Worm (Caenorhabditis elegans) whole organism, midembryonic: ENCODE data around the gene R07G3.8.

Source experiments
- T22C8.4 ChIP-seq: fragments of 200-800 bp; sonication (Bioruptor generic); IDR thresholded peaks from 2 replicates; pipeline ENCODE4 v1.3.6; 2022; ENCODE audit warnings: missing genetic modification characterization, missing compliant biosample characterization
- cog-1 ChIP-seq: sonication (generic microtip); optimal IDR thresholded peaks from 2 replicates; lab custom pipeline; 2016; ENCODE audit warnings: missing genetic modification characterization, missing compliant biosample characterization
- flt-1 ChIP-seq: fragments of 200-800 bp; sonication (Bioruptor generic); IDR thresholded peaks from 2 replicates; pipeline ENCODE4 v1.3.6; 2022; ENCODE audit warnings: missing genetic modification characterization, missing compliant biosample characterization
- klf-2 ChIP-seq: fragments of 200-800 bp; sonication (Bioruptor generic); conservative IDR thresholded peaks from 2 replicates; pipeline ENCODE4 v1.3.6; 2022; ENCODE audit warnings: missing genetic modification reagents, missing genetic modification characterization, missing compliant biosample characterization
- med-1 ChIP-seq: sonication (generic microtip); optimal IDR thresholded peaks from 2 replicates; lab custom pipeline; 2017; ENCODE audit warnings: missing genetic modification characterization, mild to moderate bottlenecking, missing compliant biosample characterization, antibody characterized with exemption, missing genetic modification reagents; ENCODE audit not compliant: insufficient read depth
- ref-1 ChIP-seq: fragments of 200-800 bp; sonication (Bioruptor generic); conservative IDR thresholded peaks from 2 replicates; pipeline ENCODE4 v1.3.6; 2022; ENCODE audit warnings: missing genetic modification reagents, missing genetic modification characterization, missing compliant biosample characterization
- tab-1 ChIP-seq: fragments of 200-800 bp; sonication (Bioruptor generic); IDR thresholded peaks from 2 replicates; pipeline ENCODE4 v1.3.6; 2022; ENCODE audit warnings: missing genetic modification characterization, missing compliant biosample characterization
- ztf-23 ChIP-seq: fragments of 200-800 bp; sonication (Bioruptor generic); IDR thresholded peaks from 2 replicates; pipeline ENCODE4 v1.3.6; 2022; ENCODE audit warnings: missing genetic modification reagents, missing genetic modification characterization, missing compliant biosample characterization
- ztf-29 ChIP-seq: fragments of 200-800 bp; sonication (Bioruptor generic); IDR thresholded peaks from 2 replicates; pipeline ENCODE4 v1.3.6; 2022; ENCODE audit warnings: missing genetic modification reagents, missing genetic modification characterization, missing compliant biosample characterization

R07G3.8 gene

DNA sequence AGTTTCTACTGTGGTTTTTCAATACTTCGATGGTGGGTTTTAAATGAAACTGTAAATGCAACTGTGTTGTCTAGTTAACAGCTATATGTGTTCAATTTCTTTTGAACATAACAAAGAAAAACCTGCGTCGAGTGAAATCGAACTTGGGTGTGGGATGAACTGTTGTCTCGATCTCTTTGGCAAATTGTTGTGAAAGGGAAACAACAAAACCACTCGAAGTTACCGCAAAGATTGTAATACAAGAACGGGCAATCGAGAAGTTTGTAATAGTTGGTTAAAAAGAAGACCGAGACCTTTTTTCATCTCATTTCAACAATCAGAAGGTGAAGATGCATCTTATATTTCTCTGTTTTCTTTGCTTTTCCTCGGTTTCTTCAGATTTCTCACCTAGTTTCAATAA lies 12.4 kb downstream of the R07G3.8 start, which contains the start of gene lips-17:
Gene lips-17, plus strand, starts transcription at position 301 of the 400 bp plus-strand sequence.
- no peak for TF ChIP-seq flt-1 (GFP tag; lab: Robert Waterston, UW)
- no peak for TF ChIP-seq ref-1 (GFP tag; lab: Robert Waterston, UW)
- no peak for TF ChIP-seq T22C8.4 (GFP tag; lab: Robert Waterston, UW)
- no peak for TF ChIP-seq ztf-29 (GFP tag; lab: Robert Waterston, UW)
- no peak for TF ChIP-seq klf-2 (GFP tag; lab: Robert Waterston, UW)
- TF ChIP-seq ztf-23 (GFP tag; lab: Robert Waterston, UW): no peak
- no peak for TF ChIP-seq cog-1 (tag; lab: Kevin White, UChicago)
- no peak for TF ChIP-seq med-1
- TF ChIP-seq tab-1 (GFP tag; lab: Robert Waterston, UW): no peak

DNA sequence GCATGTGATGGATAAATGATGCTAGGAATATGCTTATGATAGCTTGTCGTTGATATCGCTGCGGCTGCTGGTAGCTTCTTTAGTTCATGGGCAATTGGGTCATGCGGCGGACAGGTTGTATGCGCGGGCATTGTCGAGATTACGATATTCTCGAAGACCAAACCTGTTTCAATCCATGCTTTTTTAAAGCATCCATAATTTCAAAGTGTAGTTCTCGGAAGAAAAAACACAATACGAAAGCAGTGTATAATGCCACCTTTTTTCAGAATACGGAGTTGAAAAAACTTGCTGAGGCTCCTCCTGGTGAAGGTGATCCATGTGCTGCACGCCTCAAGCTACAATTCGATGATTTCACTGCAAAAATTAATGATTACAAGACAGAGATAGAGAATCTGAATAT lies 15.0 kb downstream of the R07G3.8 start, which contains the start of gene osm-8:
Gene osm-8, minus strand, starts transcription at position 101 of the 400 bp plus-strand sequence.
- TF ChIP-seq ztf-23 (GFP tag; lab: Robert Waterston, UW): no peak
- TF ChIP-seq cog-1 (tag; lab: Kevin White, UChicago): no peak
- TF ChIP-seq ztf-29 (GFP tag; lab: Robert Waterston, UW): no peak
- TF ChIP-seq tab-1 (GFP tag; lab: Robert Waterston, UW): no peak
- no peak for TF ChIP-seq flt-1 (GFP tag; lab: Robert Waterston, UW)
- TF ChIP-seq ref-1 (GFP tag; lab: Robert Waterston, UW): no peak
- TF ChIP-seq med-1: no peak
- no peak for TF ChIP-seq klf-2 (GFP tag; lab: Robert Waterston, UW)

DNA sequence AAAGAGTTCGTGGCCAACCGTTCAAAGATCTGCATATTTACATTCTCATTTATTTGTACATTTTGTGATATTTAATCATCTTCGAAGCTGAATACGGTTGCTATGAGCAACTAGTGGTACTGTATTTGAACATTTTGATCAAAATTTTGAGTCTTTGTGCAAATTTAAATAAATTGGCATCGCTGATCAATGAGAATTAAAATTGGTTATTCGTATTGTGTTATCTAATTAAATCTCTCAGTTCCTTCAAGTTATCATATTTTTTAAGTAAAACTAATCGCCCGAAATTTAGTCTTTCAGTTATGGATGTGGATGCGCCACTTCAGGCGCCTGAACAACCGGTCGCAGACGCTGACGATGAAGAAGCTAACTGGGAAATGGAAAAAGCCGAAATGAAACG lies 21.0 kb downstream of the R07G3.8 start, which contains the start of gene npp-21:
Gene npp-21, plus strand, starts transcription at position 301 of the 400 bp plus-strand sequence.
- no peak for TF ChIP-seq T22C8.4 (GFP tag; lab: Robert Waterston, UW)
- TF ChIP-seq ref-1 (GFP tag; lab: Robert Waterston, UW): no peak

DNA sequence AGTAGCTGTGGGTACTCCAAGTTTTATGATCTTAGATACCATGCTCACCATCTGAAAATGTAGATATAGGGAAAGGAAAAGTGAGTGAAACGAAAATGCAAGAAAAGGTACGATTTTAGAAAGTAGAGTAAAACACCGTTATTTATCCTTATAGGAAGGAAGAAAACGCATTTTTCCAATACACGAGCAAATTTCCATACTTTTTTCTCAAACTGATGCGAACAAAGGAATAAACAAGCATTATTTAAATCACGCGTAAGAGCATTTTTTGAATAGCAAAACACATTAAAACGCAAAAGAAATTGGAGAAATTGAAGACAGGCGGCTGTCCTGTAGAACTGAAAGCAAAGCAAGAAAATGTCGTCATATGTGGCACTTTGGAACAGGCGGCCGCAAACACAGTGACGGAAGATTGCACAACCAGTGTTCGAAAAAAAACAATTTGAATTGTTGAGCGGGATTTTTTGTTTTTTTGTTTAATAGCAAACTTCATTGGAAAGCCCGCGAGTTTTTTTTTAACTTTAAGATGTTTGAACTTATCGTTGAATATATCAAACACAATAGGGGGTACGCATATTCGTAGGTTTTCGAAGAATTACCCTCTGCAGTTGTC lies 21.5 kb downstream of the R07G3.8 start, which contains the start of gene pgam-5:
Gene pgam-5, minus strand, starts transcription at position 51 of the 613 bp plus-strand sequence.
- TF ChIP-seq ztf-29 (GFP tag; lab: Robert Waterston, UW) (no peak), T22C8.4 (GFP tag; lab: Robert Waterston, UW) (no peak), ztf-23 (GFP tag; lab: Robert Waterston, UW) (no peak), cog-1 (tag; lab: Kevin White, UChicago) (no peak), klf-2 (GFP tag; lab: Robert Waterston, UW) (no peak), flt-1 (GFP tag; lab: Robert Waterston, UW) (no peak), med-1 (no peak), ref-1 (GFP tag; lab: Robert Waterston, UW) (no peak), tab-1 (GFP tag; lab: Robert Waterston, UW) (no peak)

DNA sequence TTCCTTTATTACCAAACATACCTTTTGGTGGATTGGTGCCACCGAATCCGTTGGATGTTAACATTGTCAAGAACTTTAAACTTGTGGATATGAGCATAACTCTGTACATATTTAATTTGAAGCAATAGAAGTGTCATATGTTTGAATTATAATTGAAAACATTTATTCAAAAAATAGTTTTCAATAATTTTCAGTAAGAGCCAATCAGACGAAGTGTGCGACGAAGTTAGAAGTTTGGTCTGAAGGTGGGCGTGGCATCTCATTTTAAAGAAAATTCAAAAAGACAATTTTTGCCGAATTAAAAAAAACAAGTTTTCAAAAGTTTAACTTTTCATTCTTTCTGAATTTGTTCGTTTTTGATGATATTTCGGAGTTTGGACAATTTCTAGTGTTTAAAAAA lies 25.5 kb downstream of the R07G3.8 start, which contains the start of gene syd-1:
Gene syd-1, minus strand, starts transcription at position 101 of the 400 bp plus-strand sequence.
- TF ChIP-seq tab-1 (GFP tag; lab: Robert Waterston, UW) (no peak), ztf-23 (GFP tag; lab: Robert Waterston, UW) (no peak), flt-1 (GFP tag; lab: Robert Waterston, UW) (no peak), T22C8.4 (GFP tag; lab: Robert Waterston, UW) (no peak), med-1 (no peak), ref-1 (GFP tag; lab: Robert Waterston, UW) (no peak), klf-2 (GFP tag; lab: Robert Waterston, UW) (no peak), ztf-29 (GFP tag; lab: Robert Waterston, UW) (no peak), cog-1 (tag; lab: Kevin White, UChicago) (no peak)

DNA sequence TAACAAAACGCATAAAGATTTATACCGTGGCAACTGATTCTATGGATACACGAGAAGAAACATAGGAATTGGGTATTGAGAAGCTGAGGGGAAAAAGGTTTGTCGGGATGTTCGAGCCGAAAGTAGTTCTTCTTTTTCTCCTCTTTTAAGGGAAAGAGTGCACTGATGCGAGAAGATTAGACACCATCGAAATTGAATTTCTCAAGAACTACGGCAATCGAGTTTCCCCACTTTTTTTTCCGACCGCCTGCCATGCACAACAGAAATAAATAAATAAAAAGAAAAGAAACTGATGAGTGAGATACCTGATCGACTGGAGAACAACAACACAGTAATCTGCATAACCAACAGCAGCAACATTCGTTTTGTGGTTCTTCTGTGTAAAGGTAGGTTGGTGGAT lies 26.1 kb downstream of the R07G3.8 start:
- no peak for TF ChIP-seq ref-1 (GFP tag; lab: Robert Waterston, UW)
- TF ChIP-seq klf-2 (GFP tag; lab: Robert Waterston, UW): no peak
- TF ChIP-seq T22C8.4 (GFP tag; lab: Robert Waterston, UW): no peak
- no peak for TF ChIP-seq cog-1 (tag; lab: Kevin White, UChicago)
- TF ChIP-seq ztf-23 (GFP tag; lab: Robert Waterston, UW): no peak
- no peak for TF ChIP-seq flt-1 (GFP tag; lab: Robert Waterston, UW)
- TF ChIP-seq tab-1 (GFP tag; lab: Robert Waterston, UW): no peak
- no peak for TF ChIP-seq ztf-29 (GFP tag; lab: Robert Waterston, UW)
- no peak for TF ChIP-seq med-1

DNA sequence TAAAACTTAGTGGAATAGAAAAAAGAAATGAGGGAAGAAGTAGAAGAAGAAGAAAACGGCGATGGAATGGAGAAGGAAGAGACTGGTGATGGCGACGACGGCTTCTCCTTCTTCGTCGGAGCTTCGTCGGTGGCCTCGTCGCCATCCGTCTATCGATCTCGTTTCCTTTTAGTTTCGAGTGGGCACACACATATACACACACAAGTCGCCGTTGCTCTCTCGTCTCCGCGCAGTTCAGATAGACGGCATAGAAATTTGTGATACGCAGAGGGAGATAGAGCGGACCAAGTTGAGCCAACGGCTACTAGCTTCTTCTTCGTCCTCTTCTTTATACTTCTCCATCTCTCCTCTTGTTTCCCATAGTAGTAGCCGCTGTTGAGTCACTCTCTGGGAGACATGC lies 27.1 kb downstream of the R07G3.8 start:
- no peak for TF ChIP-seq flt-1 (GFP tag; lab: Robert Waterston, UW)

DNA sequence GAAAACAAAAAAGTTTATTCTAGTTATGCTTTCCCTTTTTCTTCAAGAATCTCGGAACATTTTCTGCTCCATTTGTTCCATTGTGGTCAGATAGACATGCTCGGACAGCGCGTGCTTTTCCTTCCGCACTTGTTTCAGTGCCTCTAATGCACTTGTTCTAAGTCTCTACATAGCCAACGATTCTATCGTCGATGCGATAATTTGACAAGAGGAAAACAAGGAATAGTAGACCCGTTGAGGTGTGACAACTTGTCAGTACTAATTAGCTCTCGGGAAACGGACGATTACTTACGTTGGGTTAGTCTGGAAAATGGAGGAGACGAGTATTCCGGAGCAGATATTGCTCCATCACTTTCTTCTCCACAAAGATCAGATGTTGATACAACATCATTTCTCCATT lies 32.0 kb downstream of the R07G3.8 start:
- TF ChIP-seq ref-1 (GFP tag; lab: Robert Waterston, UW) (no peak), ztf-29 (GFP tag; lab: Robert Waterston, UW) (no peak), med-1 (no peak), flt-1 (GFP tag; lab: Robert Waterston, UW) (no peak), klf-2 (GFP tag; lab: Robert Waterston, UW) (no peak), cog-1 (tag; lab: Kevin White, UChicago) (no peak), ztf-23 (GFP tag; lab: Robert Waterston, UW) (no peak), tab-1 (GFP tag; lab: Robert Waterston, UW) (no peak)

DNA sequence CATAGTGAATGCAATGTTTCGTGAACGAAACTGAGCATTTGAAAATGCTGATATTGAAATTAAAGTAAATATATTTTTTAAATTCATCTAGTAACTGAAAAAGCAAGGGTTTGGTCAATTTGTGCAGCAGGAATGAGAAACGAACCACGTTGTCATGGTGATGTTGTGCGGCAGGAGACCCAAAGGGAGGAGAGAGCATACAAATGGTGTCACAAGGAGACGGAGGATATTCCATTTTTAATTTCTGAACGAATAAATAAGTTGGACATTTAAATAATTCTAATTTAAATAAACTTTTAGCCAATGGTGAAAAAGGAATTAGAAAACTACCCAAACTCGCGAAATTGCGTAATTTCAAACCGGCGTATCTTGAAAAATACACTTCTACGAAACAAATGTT lies 36.8 kb downstream of the R07G3.8 start, which contains the start of gene mks-3:
Gene mks-3, minus strand, starts transcription at position 101 of the 400 bp plus-strand sequence.
- TF ChIP-seq flt-1 (GFP tag; lab: Robert Waterston, UW) (no peak), cog-1 (tag; lab: Kevin White, UChicago) (no peak), ref-1 (GFP tag; lab: Robert Waterston, UW) (no peak), med-1 (no peak), ztf-29 (GFP tag; lab: Robert Waterston, UW) (no peak), T22C8.4 (GFP tag; lab: Robert Waterston, UW) (no peak), ztf-23 (GFP tag; lab: Robert Waterston, UW) (no peak), klf-2 (GFP tag; lab: Robert Waterston, UW) (no peak), tab-1 (GFP tag; lab: Robert Waterston, UW) (no peak)
